Worm (Caenorhabditis elegans) whole organism, L2 larva: Measurements from ENCODE around the gene F37C12.21.

ENCODE experiments used
- gmeb-1 ChIP-seq: fragments of 150-350 bp; optimal IDR thresholded peaks from 2 replicates; lab custom pipeline; 2014; ENCODE audit warnings: missing biosample characterization, missing genetic modification characterization
- lin-11 ChIP-seq: fragments of 150-350 bp; sonication (generic microtip); optimal IDR thresholded peaks from 2 replicates; lab custom pipeline; 2014; ENCODE audit warnings: missing biosample characterization, missing genetic modification characterization, inconsistent platforms, mixed read lengths
- nhr-11 ChIP-seq: fragments of 150-350 bp; optimal IDR thresholded peaks from 2 replicates; lab custom pipeline; 2014; ENCODE audit warnings: missing biosample characterization, missing genetic modification characterization
- sem-4 ChIP-seq: fragments of 150-350 bp; optimal IDR thresholded peaks from 2 replicates; lab custom pipeline; 2014; ENCODE audit warnings: missing biosample characterization, missing genetic modification reagents, missing genetic modification characterization
- skn-1 ChIP-seq: sonication (generic microtip); optimal IDR thresholded peaks from 2 replicates; lab custom pipeline; 2017; ENCODE audit warnings: missing biosample characterization, missing genetic modification characterization
- snpc-4 ChIP-seq: fragments of 150-350 bp; optimal IDR thresholded peaks from 2 replicates; lab custom pipeline; 2014; ENCODE audit warnings: missing biosample characterization, missing genetic modification characterization

DNA sequence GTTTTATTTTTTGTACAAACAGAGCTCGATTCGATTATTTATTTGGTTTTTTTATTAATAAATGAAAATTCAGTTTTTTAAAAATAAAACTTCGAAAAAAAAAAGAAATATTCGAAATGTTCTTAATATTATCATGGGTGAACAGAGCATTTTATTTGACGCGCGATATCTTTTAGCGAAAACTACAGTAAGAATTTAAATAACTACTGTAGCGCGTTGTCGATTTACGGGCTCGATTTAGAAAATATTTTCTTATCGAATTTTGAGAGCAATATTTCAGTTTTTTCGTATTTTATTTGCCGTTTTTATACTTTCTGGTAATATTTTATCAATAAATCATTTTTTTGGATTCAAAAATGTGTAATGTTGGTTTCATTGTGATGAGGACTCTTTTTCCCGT is 32.9 kb downstream of the F37C12.21 start:
- TF ChIP-seq gmeb-1 (tag; lab: Kevin White, UChicago) (no peak), snpc-4 (tag; lab: Kevin White, UChicago) (no peak), nhr-11 (tag; lab: Kevin White, UChicago) (no peak), sem-4 (tag; lab: Kevin White, UChicago) (no peak), skn-1 (no peak), lin-11 (tag; lab: Kevin White, UChicago) (no peak)
